Fruit fly (Drosophila melanogaster): ENCODE measurements around the gene f-cup.

The f-cup gene

DNA sequence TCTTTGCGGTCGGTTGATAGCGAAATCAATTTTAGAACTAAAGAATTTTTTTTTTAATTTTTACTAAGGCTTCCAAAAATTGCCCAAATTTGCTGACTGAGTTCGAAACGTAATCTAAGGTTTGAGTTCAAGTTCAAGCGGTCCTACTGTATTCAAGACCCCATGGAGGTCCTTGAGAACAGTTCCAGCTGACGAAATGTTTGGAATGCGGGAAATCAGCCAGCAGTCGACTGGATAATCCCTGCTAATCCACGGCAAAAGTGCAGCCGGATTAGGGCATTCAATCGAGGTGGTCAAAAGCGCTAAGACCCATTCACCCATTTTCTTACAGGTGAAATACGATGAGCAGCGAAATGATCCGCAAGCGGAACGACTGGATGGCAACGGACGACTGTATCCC is at the start of gene f-cup:
Gene f-cup, minus strand, starts transcription at position 101 of the 400 bp plus-strand sequence.
- no peak for TF ChIP-seq noc (tag; optimal IDR thresholded peaks at IDR 0.05)

DNA sequence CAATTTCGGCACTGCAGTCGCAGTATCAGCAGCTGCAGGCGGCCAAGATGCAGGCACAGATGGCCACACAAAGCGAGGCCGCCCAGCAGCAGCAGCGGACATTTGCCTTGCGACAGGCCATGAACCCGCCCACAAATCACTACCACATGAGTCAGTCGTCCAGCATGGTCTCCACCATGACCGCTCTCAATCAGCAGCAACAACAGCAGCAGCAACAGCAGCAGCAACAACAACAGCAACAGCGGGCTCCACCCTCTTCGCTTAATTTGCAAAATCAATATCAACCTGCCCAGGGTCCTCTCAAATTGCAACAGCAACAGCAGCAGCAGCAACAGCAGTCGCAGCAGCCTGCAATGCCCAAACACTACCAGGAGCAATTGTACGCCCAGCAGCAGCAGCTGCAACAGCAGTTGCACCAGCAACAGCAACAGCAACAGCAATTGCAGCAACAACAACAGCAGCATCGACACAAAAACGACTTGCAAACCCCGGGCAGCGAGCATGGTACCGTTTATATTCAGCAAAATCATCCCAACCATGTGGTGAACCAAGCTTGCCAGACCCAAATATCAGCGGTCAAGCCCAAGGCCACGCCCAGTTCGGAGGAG is 45.5 kb upstream of the f-cup start:
- no peak for TF ChIP-seq noc (tag; optimal IDR thresholded peaks at IDR 0.05)

DNA sequence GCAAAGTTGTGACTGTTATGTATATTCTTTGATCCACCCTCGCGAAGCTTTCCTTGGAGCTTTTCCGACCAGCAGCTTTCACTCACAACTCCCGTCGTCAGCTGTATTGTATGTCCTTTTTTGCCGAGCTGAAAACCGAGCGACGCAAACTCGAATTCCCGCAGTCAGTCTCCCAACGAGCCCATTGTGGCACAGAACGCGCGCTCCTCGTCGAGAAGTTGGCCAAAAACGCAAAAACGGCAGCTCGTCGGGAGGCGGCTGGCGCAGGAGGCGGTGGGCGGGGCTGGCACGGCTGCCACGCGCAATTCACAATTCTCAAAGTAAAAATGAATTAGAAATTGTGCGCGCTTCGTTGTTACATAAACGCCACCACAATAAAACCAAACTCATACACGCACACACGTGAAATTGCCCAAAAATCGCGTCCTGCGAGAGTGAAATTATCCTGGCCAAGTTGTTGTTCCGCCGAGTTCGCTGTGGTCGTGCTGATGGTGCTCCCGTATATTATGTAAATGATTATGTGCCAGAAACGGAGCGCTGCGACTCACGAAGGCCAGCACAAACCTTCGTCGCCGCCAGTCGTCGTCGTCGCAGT is 34.8 kb upstream of the f-cup start:
- TF ChIP-seq noc (tag; optimal IDR thresholded peaks at IDR 0.05): no peak

DNA sequence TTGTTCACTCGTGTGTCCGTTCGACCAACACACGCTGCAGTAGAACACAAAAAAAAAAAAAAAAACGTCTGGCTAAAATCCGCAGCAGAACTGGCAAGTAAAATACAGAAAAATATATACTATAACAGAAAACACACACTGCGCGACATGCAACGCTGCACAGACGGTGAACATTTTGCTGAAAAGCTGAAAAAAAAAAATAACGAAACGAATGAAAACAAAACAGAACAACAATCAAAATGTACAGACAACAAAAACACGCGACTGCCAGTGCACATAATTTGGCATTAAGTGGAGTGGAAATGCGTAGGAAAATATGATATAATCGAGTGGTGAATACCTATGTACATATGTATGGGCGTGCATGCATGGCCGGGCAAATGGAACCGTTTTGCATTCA is 29.4 kb upstream of the f-cup start:
- TF ChIP-seq noc (tag; optimal IDR thresholded peaks at IDR 0.05): no peak

DNA sequence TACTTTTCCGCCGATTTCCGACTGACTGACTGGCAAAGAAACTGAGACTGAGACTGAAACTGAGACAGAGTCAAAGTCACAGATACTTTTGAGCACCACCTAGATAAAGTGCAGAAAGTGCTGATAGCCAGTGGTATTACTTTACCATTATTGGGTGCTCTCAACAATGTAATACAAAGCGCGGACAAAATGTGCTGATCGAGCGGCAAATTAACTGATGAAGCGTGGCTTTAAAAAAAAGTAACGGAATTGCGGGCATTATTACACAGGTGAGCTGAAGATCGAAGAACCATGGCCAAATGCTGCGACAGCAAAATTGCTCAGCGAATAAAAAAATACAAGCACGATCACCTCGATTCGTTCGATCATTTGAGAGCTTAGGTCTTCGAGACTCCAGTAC is 28.3 kb upstream of the f-cup start:
- no peak for TF ChIP-seq noc (tag; optimal IDR thresholded peaks at IDR 0.05)

DNA sequence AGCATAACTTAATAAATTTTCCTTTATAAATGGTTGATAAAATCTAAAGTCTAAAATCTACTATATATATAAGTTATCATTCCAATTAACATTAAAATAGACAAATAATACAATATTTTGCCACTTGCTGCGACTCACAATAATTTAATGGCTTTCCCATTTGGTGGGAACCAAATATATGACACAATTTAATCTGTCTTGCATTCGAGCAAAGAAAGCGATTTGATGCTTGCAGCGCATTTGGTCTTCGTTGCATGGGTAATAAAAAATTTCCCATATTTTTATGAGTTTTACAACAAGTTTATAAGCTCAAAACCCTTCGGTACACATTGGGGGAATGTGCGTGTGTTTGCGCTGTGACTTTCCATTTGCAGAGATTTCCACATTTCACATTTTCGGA is 26.2 kb upstream of the f-cup start:
- TF ChIP-seq noc (tag; optimal IDR thresholded peaks at IDR 0.05): no peak

DNA sequence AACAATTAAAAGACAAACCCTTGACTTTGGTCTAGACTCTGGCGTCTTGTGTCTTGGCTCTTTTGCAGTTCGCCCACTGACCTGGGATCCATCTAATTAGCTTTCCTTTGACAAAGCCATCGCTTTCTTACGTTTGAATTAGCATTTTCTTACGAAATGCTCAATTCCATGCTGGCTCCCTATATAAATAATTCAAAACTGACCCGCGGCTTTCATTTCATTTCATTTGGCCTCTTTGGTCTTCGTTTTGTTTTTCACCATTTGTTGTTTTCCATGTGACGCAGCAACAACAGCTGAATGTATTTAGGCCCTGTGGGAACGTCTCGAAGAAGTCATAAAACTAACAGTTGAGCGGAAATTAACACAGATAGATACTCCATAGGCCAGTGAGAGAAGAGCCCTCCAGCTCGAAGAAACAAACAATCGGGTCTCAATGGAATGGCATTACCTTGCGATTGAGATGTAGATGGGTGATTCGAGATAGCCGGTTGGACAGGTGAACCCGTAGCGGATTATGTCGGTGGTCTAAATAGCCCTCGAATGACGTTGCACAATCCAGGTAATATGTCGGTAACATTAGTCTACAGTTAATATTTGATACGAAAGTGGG is 23.5 kb upstream of the f-cup start:
- TF ChIP-seq noc (tag; optimal IDR thresholded peaks at IDR 0.05): no peak

DNA sequence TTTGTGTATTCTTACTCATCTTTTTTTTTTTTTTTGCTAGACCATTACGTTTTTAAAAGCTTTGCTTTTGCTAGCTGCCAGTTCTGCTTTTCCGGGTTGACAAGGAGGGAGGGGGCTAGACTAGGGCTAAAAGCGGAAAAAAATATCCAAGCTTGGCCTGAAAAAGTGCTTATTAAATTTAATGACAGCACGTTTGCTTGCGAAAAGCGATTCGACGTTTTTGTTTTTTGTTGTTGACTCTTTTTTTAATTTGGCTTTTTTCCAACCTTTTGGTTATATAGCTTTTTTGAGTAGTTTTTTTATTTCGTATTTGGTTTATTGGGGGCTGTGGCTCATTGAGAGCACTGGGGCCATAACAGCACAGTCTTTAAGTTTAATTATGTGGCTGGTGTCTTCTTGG is 21.8 kb upstream of the f-cup start:
- no peak for TF ChIP-seq noc (tag; optimal IDR thresholded peaks at IDR 0.05)

DNA sequence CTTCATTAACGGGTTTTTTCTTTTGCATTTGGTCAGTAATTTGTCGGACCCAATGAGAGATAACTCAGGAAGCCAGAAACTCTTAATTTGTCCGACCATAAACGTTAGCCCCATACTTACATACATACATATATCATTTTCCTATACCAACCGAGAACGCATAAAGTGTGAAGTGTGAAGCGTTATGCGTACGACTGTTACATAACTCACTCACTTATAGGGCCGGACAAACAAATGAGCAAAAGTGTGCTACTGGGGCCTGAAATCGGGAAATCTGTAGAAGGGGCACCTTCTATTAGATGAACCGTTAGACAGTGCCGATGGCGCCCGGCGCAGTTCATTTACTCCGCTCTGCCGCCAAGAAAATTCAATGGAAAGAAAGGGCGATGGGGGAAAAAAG is 21.4 kb upstream of the f-cup start:
- no peak for TF ChIP-seq noc (tag; optimal IDR thresholded peaks at IDR 0.05)

DNA sequence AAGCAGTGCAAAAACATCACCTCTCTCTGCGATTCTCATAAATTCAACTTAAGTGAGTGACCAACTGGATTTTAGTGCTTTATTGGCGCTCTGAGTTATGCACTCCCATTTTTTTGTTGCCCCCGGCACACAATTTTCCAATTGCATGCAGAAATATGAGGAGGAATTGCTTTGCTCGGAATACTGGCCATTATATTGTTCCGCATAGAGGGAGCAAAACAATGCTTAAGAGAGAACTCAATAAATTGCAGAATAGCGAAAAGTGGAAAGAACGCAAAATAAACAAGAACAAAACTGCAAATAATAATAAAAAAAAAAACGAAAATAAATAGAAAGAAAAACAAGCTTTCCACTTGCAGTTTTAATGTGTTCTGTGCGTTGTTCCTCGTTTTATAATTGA is 20.2 kb upstream of the f-cup start:
- TF ChIP-seq noc (tag; optimal IDR thresholded peaks at IDR 0.05): no peak

DNA sequence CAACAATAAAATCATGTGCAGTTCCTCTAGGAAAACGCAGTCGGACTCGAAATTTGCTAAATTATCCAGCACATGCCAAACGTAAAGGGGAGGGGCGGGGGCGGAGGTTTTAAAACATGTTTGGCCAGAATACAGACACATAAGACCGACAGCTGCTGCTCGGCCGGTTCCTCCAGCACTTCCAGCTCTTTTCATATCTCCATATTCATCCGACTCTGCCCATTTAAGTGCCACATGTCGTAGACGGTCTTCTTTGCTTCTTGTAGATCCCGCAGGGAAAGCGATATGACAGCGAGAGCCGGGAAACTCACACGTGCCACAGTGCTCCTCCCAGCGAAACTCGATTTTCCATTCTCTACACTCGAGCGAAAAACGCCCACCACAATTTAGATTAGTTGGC is 18.4 kb upstream of the f-cup start:
- TF ChIP-seq noc (tag; optimal IDR thresholded peaks at IDR 0.05): no peak

DNA sequence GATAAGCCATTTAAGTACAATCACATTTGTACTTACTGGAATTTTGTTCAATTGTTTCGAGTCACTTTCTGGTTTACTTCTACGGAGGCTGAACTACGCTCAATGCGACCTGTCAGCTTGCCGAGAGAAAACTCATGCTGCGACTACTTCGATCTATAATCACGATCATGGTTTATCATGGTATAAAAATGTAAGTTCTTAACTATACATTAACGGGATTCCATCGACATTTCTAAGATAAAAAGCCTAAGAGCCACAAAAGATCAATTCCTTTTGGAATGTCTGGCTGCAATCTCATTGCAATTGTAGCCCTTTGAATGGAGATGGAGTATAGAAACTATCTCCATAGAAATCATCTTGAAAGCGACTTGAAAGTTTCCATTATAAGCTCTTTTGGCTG is 17.4 kb upstream of the f-cup start, which contains the start of gene Ubc87F:
Gene Ubc87F, minus strand, starts transcription at position 101 of the 400 bp plus-strand sequence.
- no peak for TF ChIP-seq noc (tag; optimal IDR thresholded peaks at IDR 0.05)

DNA sequence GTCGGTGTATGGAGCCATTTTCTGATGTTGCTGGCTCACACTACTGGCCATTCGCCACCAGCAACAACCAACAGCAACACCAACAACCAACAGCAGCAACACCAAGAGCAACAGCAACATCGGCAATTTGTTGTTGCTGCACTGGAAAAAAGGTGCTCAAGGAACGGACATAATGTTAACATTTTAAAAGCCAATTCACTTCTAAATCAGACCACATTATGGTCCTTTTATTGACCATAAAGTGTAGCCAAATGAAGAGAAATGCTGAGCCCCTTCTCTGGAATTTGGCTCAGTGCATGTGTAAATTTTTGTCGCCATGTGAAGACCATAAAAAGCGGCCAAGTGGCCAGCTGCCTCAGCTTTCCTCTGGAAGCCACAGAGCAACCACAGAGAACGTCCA is 16.2 kb upstream of the f-cup start:
- no peak for TF ChIP-seq noc (tag; optimal IDR thresholded peaks at IDR 0.05)

DNA sequence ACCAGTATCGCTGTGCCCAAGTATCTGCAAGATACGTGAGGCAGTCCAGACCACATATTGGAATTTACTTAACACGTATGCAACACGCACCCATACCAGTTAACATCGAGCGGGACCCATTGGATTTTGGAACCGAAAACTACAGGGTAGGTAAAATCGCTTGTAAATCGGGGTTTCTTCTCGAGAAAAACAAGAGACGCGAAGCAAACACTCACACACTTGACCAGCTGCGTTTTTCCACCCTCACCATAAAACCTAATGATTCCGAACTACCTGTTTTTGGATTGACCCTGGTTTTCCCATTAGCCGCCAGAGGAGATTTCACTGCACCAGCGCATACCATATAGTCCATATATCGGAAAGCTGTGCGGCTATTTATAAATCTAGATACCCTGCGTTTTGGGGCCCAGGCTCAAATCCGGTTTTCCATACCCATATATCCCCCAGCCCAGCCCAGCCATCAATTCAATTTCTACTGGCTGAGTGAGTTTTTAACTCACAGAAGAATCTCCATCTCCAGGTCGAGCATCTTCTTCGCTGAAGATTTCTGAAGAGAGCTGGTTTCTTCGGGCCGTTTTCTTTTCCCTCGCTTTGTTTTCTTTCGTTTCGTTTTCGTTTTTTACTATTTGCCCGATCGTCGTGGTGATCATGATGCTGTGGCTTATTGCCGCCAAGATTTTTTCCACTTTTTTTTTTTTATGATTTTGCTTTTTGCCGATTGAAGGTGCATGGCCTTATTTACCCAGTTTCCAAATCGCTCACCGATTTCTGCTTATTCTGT is 15.2 kb upstream of the f-cup start:
- TF ChIP-seq noc (tag; optimal IDR thresholded peaks at IDR 0.05): no peak

DNA sequence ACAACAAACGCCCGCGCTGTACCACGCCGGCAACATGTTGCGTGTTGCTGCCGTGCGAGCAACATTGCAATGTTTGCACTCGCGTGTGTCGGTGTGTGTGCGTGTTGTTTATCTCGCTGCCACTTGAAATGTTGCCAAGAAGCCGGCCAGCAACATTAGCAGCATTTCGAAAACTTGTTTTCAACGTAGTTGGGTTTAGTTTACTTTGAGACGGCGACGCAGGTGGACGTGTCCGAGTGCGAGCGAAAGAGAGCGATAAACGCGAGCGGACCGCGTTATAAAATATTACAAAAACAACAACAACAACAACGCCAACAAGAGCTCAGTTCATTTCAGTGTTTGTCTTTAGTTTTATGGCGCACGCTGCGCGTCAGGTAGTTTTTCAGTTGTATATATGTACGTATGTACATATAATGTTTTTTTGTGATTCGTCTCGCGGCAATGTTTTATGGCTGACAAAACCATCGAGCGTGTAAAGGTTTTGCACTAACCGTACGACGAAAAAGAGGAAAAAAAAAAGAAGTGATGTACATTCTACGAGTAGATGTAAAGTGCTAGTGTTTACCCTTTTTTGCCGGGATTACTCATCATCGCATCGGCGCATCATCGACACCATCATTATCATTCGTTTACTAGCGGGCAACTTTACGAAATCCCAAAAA is 14.5 kb upstream of the f-cup start, which contains the start of gene kmr:
Gene kmr, plus strand, starts transcription at position 196 of the 662 bp plus-strand sequence.
- peak; percentile 29 for TF ChIP-seq noc (tag; optimal IDR thresholded peaks at IDR 0.05)

DNA sequence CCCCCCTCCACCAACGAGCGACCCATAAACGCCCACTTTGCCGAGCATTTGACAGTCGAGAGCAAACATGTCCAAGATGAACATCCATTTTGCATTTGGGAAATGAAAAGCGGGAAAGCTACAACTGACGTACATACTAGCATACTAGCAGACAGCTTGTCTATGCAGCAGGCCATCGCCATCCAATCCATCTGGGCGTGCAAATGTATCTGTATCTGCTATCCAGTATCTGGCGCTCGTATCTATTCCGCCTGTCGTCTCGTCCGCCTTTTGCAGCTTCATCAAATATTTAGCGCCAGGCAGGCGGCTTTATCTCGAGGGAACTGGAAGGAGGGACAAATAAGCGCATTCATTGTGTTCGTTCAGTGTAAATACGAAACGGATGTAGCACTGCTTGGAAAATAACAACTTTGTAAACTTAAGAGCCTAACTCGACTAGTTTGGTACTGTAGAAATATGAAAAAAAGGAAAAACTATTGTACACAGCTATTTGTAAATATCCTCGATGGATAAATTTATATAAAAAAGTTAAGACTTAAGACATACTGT is 13.4 kb upstream of the f-cup start:
- no peak for TF ChIP-seq noc (tag; optimal IDR thresholded peaks at IDR 0.05)

All from whole organism, larva.